Fruit fly (Drosophila melanogaster) whole organism, embryonic: Measurements from ENCODE around the gene galectin.

Experiments
- B-H1 ChIP-seq: fragments of 200-800 bp; sonication (Bioruptor generic); IDR thresholded peaks from 3 replicates; pipeline ENCODE4 v1.3.6; 2022; ENCODE audit warnings: missing biosample characterization, missing genetic modification characterization
- CG10209 ChIP-seq: fragments of 200-800 bp; sonication (Bioruptor generic); optimal IDR thresholded peaks from 3 replicates; lab custom pipeline; 2017; ENCODE audit warnings: missing biosample characterization, mild to moderate bottlenecking, missing genetic modification characterization, missing genetic modification reagents
- CG10654 ChIP-seq: fragments of 200-800 bp; sonication (Bioruptor generic); optimal IDR thresholded peaks from 2 replicates; lab custom pipeline; 2016; ENCODE audit warnings: missing biosample characterization, missing genetic modification characterization
- CG14441 ChIP-seq: fragments of 200-800 bp; sonication (Bioruptor generic); IDR thresholded peaks from 2 replicates; pipeline ENCODE4 v1.3.6; 2022; ENCODE audit warnings: missing biosample characterization, missing genetic modification characterization
- CG15601 ChIP-seq: fragments of 200-800 bp; sonication (Bioruptor generic); optimal IDR thresholded peaks from 3 replicates; lab custom pipeline; 2019; ENCODE audit warnings: missing biosample characterization, mild to moderate bottlenecking, missing genetic modification characterization, moderate library complexity
- CG1647 ChIP-seq: fragments of 200-800 bp; sonication (Bioruptor generic); optimal IDR thresholded peaks from 3 replicates; lab custom pipeline; 2016; ENCODE audit warnings: missing biosample characterization, missing genetic modification characterization
- CG16815 ChIP-seq: fragments of 200-800 bp; sonication (Bioruptor generic); optimal IDR thresholded peaks from 3 replicates; lab custom pipeline; 2017; ENCODE audit warnings: missing biosample characterization, mild to moderate bottlenecking, missing genetic modification characterization
- CG17186 ChIP-seq: fragments of 200-800 bp; sonication (Bioruptor generic); optimal IDR thresholded peaks from 3 replicates; lab custom pipeline; 2017; ENCODE audit warnings: missing biosample characterization, missing genetic modification reagents, missing genetic modification characterization
- CG17802 ChIP-seq: fragments of 200-800 bp; sonication (Bioruptor generic); optimal IDR thresholded peaks from 2 replicates; lab custom pipeline; 2018; ENCODE audit warnings: missing biosample characterization, mild to moderate bottlenecking, missing genetic modification characterization, moderate library complexity
- CG18619 ChIP-seq: fragments of 200-800 bp; sonication (Bioruptor generic); optimal IDR thresholded peaks from 3 replicates; lab custom pipeline; 2017; ENCODE audit warnings: missing biosample characterization, mild to moderate bottlenecking, missing genetic modification characterization
- CG2199 ChIP-seq: fragments of 200-800 bp; sonication (Bioruptor generic); IDR thresholded peaks from 3 replicates; pipeline ENCODE4 v1.3.6; 2022; ENCODE audit warnings: missing biosample characterization, missing genetic modification characterization
- CG2678 ChIP-seq: fragments of 200-800 bp; sonication (Bioruptor generic); optimal IDR thresholded peaks from 3 replicates; lab custom pipeline; 2019; ENCODE audit warnings: missing biosample characterization, mild to moderate bottlenecking, missing genetic modification characterization, moderate library complexity
- CG3163 ChIP-seq: fragments of 200-800 bp; sonication (Bioruptor generic); optimal IDR thresholded peaks from 3 replicates; lab custom pipeline; 2016; ENCODE audit warnings: missing biosample characterization, missing genetic modification characterization
- CG33557 ChIP-seq: fragments of 200-800 bp; sonication (Bioruptor generic); optimal IDR thresholded peaks from 2 replicates; lab custom pipeline; 2019; ENCODE audit warnings: missing biosample characterization, mild to moderate bottlenecking, missing genetic modification characterization, moderate library complexity
- CG34224 ChIP-seq: fragments of 200-800 bp; sonication (Bioruptor generic); IDR thresholded peaks from 3 replicates; pipeline ENCODE4 v1.3.6; 2022; ENCODE audit warnings: missing biosample characterization, missing genetic modification characterization; ENCODE audit not compliant: partially characterized antibody
- CG4707 ChIP-seq: fragments of 200-800 bp; sonication (Bioruptor generic); optimal IDR thresholded peaks from 2 replicates; lab custom pipeline; 2018; ENCODE audit warnings: missing biosample characterization, mild to moderate bottlenecking, missing genetic modification characterization, moderate library complexity
- CG5245 ChIP-seq: fragments of 200-800 bp; sonication (Bioruptor generic); optimal IDR thresholded peaks from 3 replicates; lab custom pipeline; 2016; ENCODE audit warnings: missing biosample characterization, missing genetic modification characterization
- CG5953 ChIP-seq: fragments of 200-800 bp; sonication (Bioruptor generic); IDR thresholded peaks from 2 replicates; pipeline ENCODE4 v1.3.6; 2022; ENCODE audit warnings: missing biosample characterization, missing genetic modification characterization
- CG6791 ChIP-seq: fragments of 200-800 bp; sonication (Bioruptor generic); IDR thresholded peaks from 3 replicates; pipeline ENCODE4 v1.3.6; 2022; ENCODE audit warnings: missing biosample characterization, missing genetic modification characterization; ENCODE audit not compliant: partially characterized antibody
- CG7357 ChIP-seq: fragments of 200-800 bp; sonication (Bioruptor generic); IDR thresholded peaks from 3 replicates; pipeline ENCODE4 v1.3.6; 2022; ENCODE audit warnings: missing biosample characterization, missing genetic modification characterization
- CG7786 ChIP-seq: fragments of 200-800 bp; sonication (Bioruptor generic); optimal IDR thresholded peaks from 2 replicates; lab custom pipeline; 2016; ENCODE audit warnings: missing biosample characterization, missing genetic modification characterization
- CG9817 ChIP-seq: fragments of 200-800 bp; sonication (Bioruptor generic); optimal IDR thresholded peaks from 2 replicates; lab custom pipeline; 2018; ENCODE audit warnings: missing biosample characterization, mild to moderate bottlenecking, missing genetic modification characterization, moderate library complexity
- CHES-1-like ChIP-seq: fragments of 200-800 bp; sonication (Bioruptor generic); optimal IDR thresholded peaks from 2 replicates; lab custom pipeline; 2016; ENCODE audit warnings: missing biosample characterization, missing genetic modification characterization
- Dek ChIP-seq: fragments of 200-800 bp; sonication (Bioruptor generic); optimal IDR thresholded peaks from 3 replicates; lab custom pipeline; 2019; ENCODE audit warnings: missing biosample characterization, mild to moderate bottlenecking, missing genetic modification characterization, moderate library complexity
- HLH54F ChIP-seq: fragments of 200-800 bp; sonication (Bioruptor generic); optimal IDR thresholded peaks from 3 replicates; lab custom pipeline; 2016; ENCODE audit warnings: missing biosample characterization, missing genetic modification characterization
- Hmr ChIP-seq: fragments of 200-800 bp; sonication (Bioruptor generic); optimal IDR thresholded peaks from 3 replicates; lab custom pipeline; 2017; ENCODE audit warnings: mild to moderate bottlenecking, missing biosample characterization, missing genetic modification reagents, missing genetic modification characterization
- Hmx ChIP-seq: fragments of 200-800 bp; sonication (Bioruptor generic); optimal IDR thresholded peaks from 2 replicates; lab custom pipeline; 2016; ENCODE audit warnings: missing biosample characterization, missing genetic modification characterization
- Hr39 ChIP-seq: fragments of >200 bp; optimal IDR thresholded peaks from 2 replicates; lab custom pipeline; 2017
- Ravus ChIP-seq: fragments of 200-800 bp; sonication (Bioruptor generic); IDR thresholded peaks from 2 replicates; pipeline ENCODE4 v1.3.6; 2022; ENCODE audit warnings: missing biosample characterization, missing genetic modification characterization
- TFAM ChIP-seq: fragments of 200-800 bp; sonication (Bioruptor generic); optimal IDR thresholded peaks from 2 replicates; lab custom pipeline; 2017; ENCODE audit warnings: missing biosample characterization, missing genetic modification characterization, inconsistent platforms
- Taf1 ChIP-seq: fragments of 200-800 bp; sonication (Bioruptor generic); IDR thresholded peaks from 2 replicates; pipeline ENCODE4 v1.3.6; 2022; ENCODE audit warnings: missing biosample characterization, missing genetic modification characterization
- chif ChIP-seq, 2 experiments: fragments of 200-800 bp; sonication (Bioruptor generic); optimal IDR thresholded peaks; 3 replicates each; lab custom pipeline; 2016; ENCODE audit warnings: missing biosample characterization in 2 of 2, missing genetic modification characterization in 2 of 2
- disco-r ChIP-seq: fragments of 200-800 bp; sonication (Bioruptor generic); optimal IDR thresholded peaks from 2 replicates; lab custom pipeline; 2016; ENCODE audit warnings: missing biosample characterization, missing genetic modification characterization
- dpn ChIP-seq, 2 experiments: fragments of 200-800 bp; sonication (Bioruptor generic); optimal IDR thresholded peaks; 3 replicates each; lab custom pipeline; 2016; ENCODE audit warnings: missing biosample characterization in 2 of 2, missing genetic modification characterization in 2 of 2
- dysf ChIP-seq: fragments of 200-800 bp; sonication (Bioruptor generic); IDR thresholded peaks from 3 replicates; pipeline ENCODE4 v1.3.6; 2022; ENCODE audit warnings: missing biosample characterization, missing genetic modification characterization
- ems ChIP-seq: fragments of 200-800 bp; sonication (Bioruptor generic); optimal IDR thresholded peaks from 3 replicates; lab custom pipeline; 2016; ENCODE audit warnings: missing biosample characterization, missing genetic modification characterization
- gt ChIP-seq: fragments of 200-800 bp; sonication (Bioruptor generic); IDR thresholded peaks from 2 replicates; pipeline ENCODE4 v1.3.6; 2022; ENCODE audit warnings: missing biosample characterization, missing genetic modification characterization
- her ChIP-seq: fragments of 200-800 bp; sonication (Bioruptor generic); optimal IDR thresholded peaks from 2 replicates; lab custom pipeline; 2016; ENCODE audit warnings: missing biosample characterization, missing genetic modification characterization
- jigr1 ChIP-seq: fragments of 200-800 bp; sonication (Bioruptor generic); IDR thresholded peaks from 3 replicates; pipeline ENCODE4 v1.3.6; 2022; ENCODE audit warnings: missing biosample characterization, missing genetic modification characterization
- lov ChIP-seq, 2 experiments: fragments of 200-800 bp in 1 of 2; fragments of >200 bp in 1 of 2; sonication (Bioruptor generic) in 1 of 2; IDR thresholded peaks in 1 of 2; optimal IDR thresholded peaks in 1 of 2; 2 replicates in 1 of 2; 3 replicates in 1 of 2; pipeline versions ENCODE4 v1.3.6 to Lab custom; 2017 to 2022; ENCODE audit warnings: missing biosample characterization in 1 of 2, missing genetic modification characterization in 1 of 2
- nau ChIP-seq: fragments of 200-800 bp; sonication (Bioruptor generic); optimal IDR thresholded peaks from 3 replicates; lab custom pipeline; 2017; ENCODE audit warnings: missing biosample characterization, mild to moderate bottlenecking, missing genetic modification characterization, missing genetic modification reagents
- nerfin-1 ChIP-seq: fragments of 200-800 bp; sonication (Bioruptor generic); optimal IDR thresholded peaks from 3 replicates; lab custom pipeline; 2019; ENCODE audit warnings: missing biosample characterization, mild to moderate bottlenecking, missing genetic modification characterization, moderate library complexity
- phol ChIP-seq: fragments of 200-800 bp; sonication (Bioruptor generic); optimal IDR thresholded peaks from 3 replicates; lab custom pipeline; 2018; ENCODE audit warnings: missing biosample characterization, mild to moderate bottlenecking, missing genetic modification characterization, moderate library complexity
- pros ChIP-seq: fragments of 200-800 bp; sonication (Bioruptor generic); optimal IDR thresholded peaks from 3 replicates; lab custom pipeline; 2019; ENCODE audit warnings: missing biosample characterization, mild to moderate bottlenecking, missing genetic modification characterization, moderate library complexity
- pzg ChIP-seq: fragments of 200-800 bp; sonication (Bioruptor generic); optimal IDR thresholded peaks from 3 replicates; lab custom pipeline; 2018; ENCODE audit warnings: missing biosample characterization, mild to moderate bottlenecking, missing genetic modification characterization, moderate library complexity
- sna ChIP-seq: fragments of 200-800 bp; sonication (Bioruptor generic); IDR thresholded peaks from 2 replicates; pipeline ENCODE4 v1.3.6; 2022; ENCODE audit warnings: missing biosample characterization, missing genetic modification characterization; ENCODE audit not compliant: partially characterized antibody
- tna ChIP-seq: fragments of 200-800 bp; sonication (Bioruptor generic); IDR thresholded peaks from 2 replicates; pipeline ENCODE4 v1.3.6; 2022; ENCODE audit warnings: missing biosample characterization, missing genetic modification characterization; ENCODE audit not compliant: partially characterized antibody
- ttk ChIP-seq: fragments of 200-800 bp; sonication (Bioruptor generic); IDR thresholded peaks from 2 replicates; pipeline ENCODE4 v2.1.2; 2022; ENCODE audit warnings: missing biosample characterization, missing genetic modification characterization
- zfh2 ChIP-seq: fragments of 200-800 bp; sonication (Bioruptor generic); optimal IDR thresholded peaks from 2 replicates; lab custom pipeline; 2016; ENCODE audit warnings: missing biosample characterization, missing genetic modification characterization

Gene galectin

DNA sequence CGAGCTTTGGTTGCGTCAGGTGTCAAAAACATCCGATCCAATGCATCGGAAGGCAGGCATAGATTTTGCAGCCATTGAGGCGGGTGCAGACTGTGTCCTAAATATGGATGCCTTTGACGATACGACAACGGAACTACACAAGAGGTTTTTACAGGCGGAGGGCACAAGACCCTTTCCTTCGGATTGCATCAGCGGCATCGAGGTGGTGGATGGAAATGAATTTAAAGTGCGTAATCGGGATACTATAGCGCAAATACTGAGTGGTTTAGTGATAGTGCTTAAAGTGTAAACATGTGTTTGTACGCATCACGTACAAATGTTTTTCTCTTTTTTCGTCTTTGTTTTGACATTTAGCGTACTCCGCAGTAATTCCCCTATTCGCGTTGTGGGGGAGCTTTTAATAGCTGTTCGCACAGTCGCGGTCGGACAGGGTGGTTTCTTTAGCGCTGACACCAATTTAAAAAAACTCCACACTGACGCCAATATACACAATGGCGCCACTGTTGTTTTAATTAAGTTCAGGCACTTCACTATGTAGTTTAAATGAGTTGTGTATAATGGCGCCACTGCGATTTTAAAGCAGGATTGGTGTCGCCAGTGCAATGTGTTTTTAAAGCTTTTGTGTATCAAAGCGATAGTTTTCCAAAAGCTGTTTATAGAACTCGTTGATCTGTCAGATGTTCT, 1.3 kb downstream of the galectin start (continued):
- TF ChIP-seq jigr1: no peak
- TF ChIP-seq Hr39: no peak
- TF ChIP-seq CG10209 (GFP tag; lab: Kevin White, UChicago): peak; percentile 31
- peak; percentile 29 for TF ChIP-seq CG3163
- TF ChIP-seq zfh2 (GFP tag; lab: Kevin White, UChicago): peak; percentile 59
- no peak for TF ChIP-seq CG4707 (GFP tag; lab: Kevin White, UChicago)
- TF ChIP-seq TFAM (GFP tag; lab: Kevin White, UChicago): no peak
- TF ChIP-seq gt (GFP tag; lab: Robert Waterston, UW): no peak
- TF ChIP-seq CG7786 (GFP tag; lab: Kevin White, UChicago): no peak
- TF ChIP-seq CG16815 (GFP tag; lab: Kevin White, UChicago): no peak
- TF ChIP-seq phol (tag; lab: Kevin White, UChicago): peak; percentile 9
- no peak for TF ChIP-seq ems (GFP tag; lab: Kevin White, UChicago)
- no peak for TF ChIP-seq CG17802
- TF ChIP-seq Ravus (GFP tag; lab: Robert Waterston, UW): no peak
- TF ChIP-seq CG17186 (GFP tag; lab: Kevin White, UChicago): no peak
- TF ChIP-seq CG5953 (GFP tag; lab: Robert Waterston, UW): no peak
- TF ChIP-seq CG7357 (GFP tag; lab: Robert Waterston, UW): no peak
- TF ChIP-seq Taf1 (GFP tag; lab: Robert Waterston, UW): no peak
- TF ChIP-seq sna (GFP tag; lab: Robert Waterston, UW): peak; percentile 67
- peak; percentile 25 for TF ChIP-seq CG10654 (GFP tag; lab: Kevin White, UChicago)
- no peak; the same call in 2 of the 3 replicates for TF ChIP-seq CG6791 (GFP tag; lab: Robert Waterston, UW)
- no peak for TF ChIP-seq pros (GFP tag; lab: Kevin White, UChicago)
- TF ChIP-seq CG18619 (GFP tag; lab: Kevin White, UChicago): no peak
- TF ChIP-seq tna (GFP tag; lab: Robert Waterston, UW): peak; percentile 57; the same call in 1 of the 2 replicates
- TF ChIP-seq CG5245 (GFP tag; lab: Kevin White, UChicago): peak; percentile 32
- TF ChIP-seq dpn (GFP tag; optimal IDR thresholded peaks at IDR 0.05; lab: Kevin White, UChicago): peak; percentile 40 to 53
- TF ChIP-seq B-H1 (GFP tag; lab: Robert Waterston, UW): no peak
- peak; percentile 45; the same call in 1 of the 2 replicates for TF ChIP-seq CG14441 (GFP tag; lab: Robert Waterston, UW)
- no peak for TF ChIP-seq CG15601 (tag; lab: Kevin White, UChicago)
- TF ChIP-seq Hmr (GFP tag; lab: Kevin White, UChicago): peak; percentile 70
- TF ChIP-seq ttk (GFP tag; lab: Robert Waterston, UW): peak; percentile 29; the same call in 1 of the 2 replicates
- no peak for TF ChIP-seq Hmx (GFP tag; lab: Kevin White, UChicago)
- TF ChIP-seq CG2678: no peak
- TF ChIP-seq disco-r (GFP tag; lab: Kevin White, UChicago): no peak
- peak; percentile 15 for TF ChIP-seq HLH54F
- peak; percentile 38 for TF ChIP-seq her
- peak in 1 of 2 experiments; percentile 41 for TF ChIP-seq chif (GFP tag; optimal IDR thresholded peaks at IDR 0.05; lab: Kevin White, UChicago)
- peak; percentile 67 for TF ChIP-seq CHES-1-like (GFP tag; lab: Kevin White, UChicago)
- no peak for TF ChIP-seq CG1647 (GFP tag; lab: Kevin White, UChicago)
- TF ChIP-seq dysf (GFP tag; lab: Robert Waterston, UW): peak; percentile 62; the same call in 2 of the 3 replicates
- no peak for TF ChIP-seq nau (GFP tag; lab: Kevin White, UChicago)
- no peak for TF ChIP-seq nerfin-1 (tag; lab: Kevin White, UChicago)
- peak; percentile 35 for TF ChIP-seq Dek (tag; lab: Kevin White, UChicago)
- TF ChIP-seq lov (optimal IDR thresholded peaks at IDR 0.05; lab: Kevin White, UChicago): no peak
- TF ChIP-seq lov (GFP tag; IDR thresholded peaks at IDR 0.05; lab: Robert Waterston, UW): peak; percentile 63; the same call in 1 of the 3 replicates
- peak; percentile 59; the same call in 1 of the 3 replicates for TF ChIP-seq CG34224 (GFP tag; lab: Robert Waterston, UW)
- TF ChIP-seq CG2199 (GFP tag; lab: Robert Waterston, UW): 0 out of 3 replicates have a peak, but pooled peaks have one; percentile 62
- TF ChIP-seq pzg (GFP tag; lab: Kevin White, UChicago): peak; percentile 66
- no peak for TF ChIP-seq CG33557 (GFP tag; lab: Kevin White, UChicago)
- TF ChIP-seq CG9817 (tag; lab: Kevin White, UChicago): peak; percentile 22
